Worm (Caenorhabditis elegans) whole organism, young adult: ENCODE measurements around the gene K08E4.7.

Source experiments
- Y56A3A.18 ChIP-seq: fragments of 200-800 bp; sonication (Bioruptor generic); IDR thresholded peaks from 2 replicates; pipeline ENCODE4 v1.3.6; 2022; ENCODE audit warnings: missing genetic modification reagents, missing genetic modification characterization, missing compliant biosample characterization
- Y67H2A.10 ChIP-seq: fragments of 200-800 bp; sonication (Bioruptor generic); conservative IDR thresholded peaks from 2 replicates; pipeline ENCODE4 v1.3.6; 2022; ENCODE audit warnings: missing genetic modification reagents, missing genetic modification characterization, missing compliant biosample characterization
- attf-3 ChIP-seq: fragments of 200-800 bp; sonication (Bioruptor generic); conservative IDR thresholded peaks from 2 replicates; pipeline ENCODE4 v1.3.6; 2022; ENCODE audit warnings: missing genetic modification reagents, missing genetic modification characterization, missing compliant biosample characterization
- cebp-1 ChIP-seq, 2 experiments: fragments of 200-800 bp in 1 of 2; sonication (Bioruptor generic) in 1 of 2; sonication (generic microtip) in 1 of 2; IDR thresholded peaks in 1 of 2; optimal IDR thresholded peaks in 1 of 2; 2 replicates each; pipeline versions ENCODE4 v1.3.6 to Lab custom; 2017 to 2022; ENCODE audit warnings: missing compliant biosample characterization in 2 of 2, missing genetic modification characterization in 2 of 2, mild to moderate bottlenecking in 1 of 2, missing genetic modification reagents in 1 of 2, moderate library complexity in 1 of 2
- gei-17 ChIP-seq: fragments of 200-800 bp; sonication (Bioruptor generic); optimal IDR thresholded peaks from 2 replicates; lab custom pipeline; 2018; ENCODE audit warnings: mild to moderate bottlenecking, missing genetic modification characterization, missing compliant biosample characterization
- him-1 ChIP-seq: sonication (generic microtip); optimal IDR thresholded peaks from 2 replicates; lab custom pipeline; 2016; ENCODE audit warnings: missing genotype, missing genetic modification reagents, missing genetic modification characterization, missing compliant biosample characterization
- mxl-1 ChIP-seq: sonication (generic microtip); optimal IDR thresholded peaks from 2 replicates; lab custom pipeline; 2016; ENCODE audit warnings: missing genetic modification characterization, missing compliant biosample characterization
- nfya-1 ChIP-seq: sonication (generic microtip); optimal IDR thresholded peaks from 2 replicates; lab custom pipeline; 2017; ENCODE audit warnings: antibody characterized with exemption, missing compliant biosample characterization, missing genetic modification characterization, borderline replicate concordance; ENCODE audit not compliant: insufficient read depth
- rec-8 ChIP-seq, 2 experiments: sonication (generic microtip); optimal IDR thresholded peaks; 2 replicates each; lab custom pipeline; 2016; ENCODE audit warnings: mild to moderate bottlenecking in 2 of 2, missing genetic modification characterization in 2 of 2, missing genetic modification reagents in 2 of 2, missing genotype in 2 of 2, missing biosample characterization in 1 of 2, missing compliant biosample characterization in 1 of 2, moderate library complexity in 1 of 2
- snpc-1.3 ChIP-seq: sonication (generic microtip); optimal IDR thresholded peaks from 2 replicates; lab custom pipeline; 2017; ENCODE audit warnings: missing genetic modification characterization, mild to moderate bottlenecking, missing compliant biosample characterization, antibody characterized with exemption, moderate library complexity, missing genotype, missing genetic modification reagents; ENCODE audit not compliant: insufficient read depth
- unc-130 ChIP-seq: sonication (generic microtip); optimal IDR thresholded peaks from 2 replicates; lab custom pipeline; 2016; ENCODE audit warnings: missing genetic modification reagents, missing genetic modification characterization, missing compliant biosample characterization
- unc-62 ChIP-seq: fragments of 150-350 bp; optimal IDR thresholded peaks from 2 replicates; lab custom pipeline; 2014; ENCODE audit warnings: missing biosample characterization, missing genetic modification reagents, missing genetic modification characterization
- ztf-3 ChIP-seq: fragments of 200-800 bp; sonication (Bioruptor generic); optimal IDR thresholded peaks from 2 replicates; lab custom pipeline; 2018; ENCODE audit warnings: mild to moderate bottlenecking, missing genetic modification characterization, missing compliant biosample characterization

DNA sequence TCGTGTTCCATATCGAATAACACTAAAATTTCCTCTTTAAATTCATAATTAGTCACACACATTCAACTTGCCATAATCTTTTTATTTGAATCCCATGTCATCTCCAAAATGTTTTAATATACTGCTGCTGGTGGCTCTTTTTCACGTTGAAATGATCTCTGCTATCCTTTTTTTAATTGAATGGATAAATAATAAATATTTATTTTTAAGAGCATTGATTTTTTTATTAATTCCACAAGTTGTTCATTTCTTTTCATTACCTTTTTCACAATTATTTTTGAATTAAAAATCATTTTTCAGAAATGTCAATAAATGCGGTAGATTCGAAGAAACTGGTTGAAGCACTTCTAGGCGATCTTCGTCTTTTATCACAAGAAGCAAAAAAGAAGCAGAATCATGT, 20.9 kb downstream of the K08E4.7 start, which contains the start of gene mon-2:
- no peak for TF ChIP-seq mxl-1 (tag; lab: Kevin White, UChicago)
- TF ChIP-seq Y67H2A.10 (GFP tag; lab: Robert Waterston, UW), result no peak
- no peak for TF ChIP-seq him-1 (tag; lab: Kevin White, UChicago)
- TF ChIP-seq Y56A3A.18 (GFP tag; lab: Robert Waterston, UW), result no peak
- TF ChIP-seq unc-130 (GFP tag; lab: Kevin White, UChicago), result no peak
- no peak for TF ChIP-seq attf-3 (GFP tag; lab: Robert Waterston, UW)
- TF ChIP-seq nfya-1 (tag; lab: Kevin White, UChicago), result no peak
- no peak for TF ChIP-seq rec-8 (tag; optimal IDR thresholded peaks at IDR 0.05; lab: Kevin White, UChicago)
- TF ChIP-seq gei-17 (GFP tag; lab: Kevin White, UChicago), result no peak
- TF ChIP-seq cebp-1 (GFP tag; IDR thresholded peaks at IDR 0.05; lab: Robert Waterston, UW), result no peak
- no peak for TF ChIP-seq cebp-1 (tag; optimal IDR thresholded peaks at IDR 0.05; lab: Kevin White, UChicago)
- no peak for TF ChIP-seq snpc-1.3 (tag; lab: Kevin White, UChicago)
- TF ChIP-seq ztf-3 (GFP tag; lab: Kevin White, UChicago), result no peak
- TF ChIP-seq unc-62, result no peak
